Worm (Caenorhabditis elegans): Measurements from ENCODE around the gene tpan-1.

Gene tpan-1

DNA sequence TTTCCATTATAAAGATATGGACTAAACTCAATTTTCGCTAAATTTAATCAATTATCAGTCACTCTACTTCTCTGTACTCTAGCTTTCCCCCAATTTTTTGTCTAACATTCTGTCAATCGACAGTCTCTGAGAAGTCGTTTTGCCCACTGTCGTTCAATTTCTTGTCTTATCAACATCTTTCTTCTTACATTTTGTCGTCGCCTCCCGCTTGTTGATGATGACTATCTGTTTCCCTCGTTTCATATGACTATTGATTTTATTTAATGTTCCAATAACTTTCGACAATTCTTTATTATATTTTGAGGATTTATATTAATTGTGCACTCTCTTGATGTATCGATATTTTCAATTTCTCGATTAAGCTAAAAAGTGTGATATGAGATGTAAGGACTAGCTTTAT lies 10.4 kb upstream of the tpan-1 start (continued):
- TF ChIP-seq efl-1 (optimal IDR thresholded peaks at IDR 0.05) (no peak), efl-1 (GFP tag; optimal IDR thresholded peaks at IDR 0.05 in 1 of 2) (no peak), C34B4.2 (tag; optimal IDR thresholded peaks at IDR 0.05) (no peak), elt-3 (tag; optimal IDR thresholded peaks at IDR 0.05) (peak in 2 of 6 experiments; percentile 9 to 50), alr-1 (tag; optimal IDR thresholded peaks at IDR 0.05; ENCODE audit: borderline replicate concordance) (no peak), nhr-47 (tag; optimal IDR thresholded peaks at IDR 0.05) (no peak), aly-2 (tag; optimal IDR thresholded peaks at IDR 0.05) (no peak), egl-27 (tag; optimal IDR thresholded peaks at IDR 0.05) (no peak), blmp-1 (tag; optimal IDR thresholded peaks at IDR 0.05) (peak; percentile 58), nhr-12 (tag; optimal IDR thresholded peaks at IDR 0.05) (no peak), lin-15B (tag; optimal IDR thresholded peaks at IDR 0.05) (no peak)

DNA sequence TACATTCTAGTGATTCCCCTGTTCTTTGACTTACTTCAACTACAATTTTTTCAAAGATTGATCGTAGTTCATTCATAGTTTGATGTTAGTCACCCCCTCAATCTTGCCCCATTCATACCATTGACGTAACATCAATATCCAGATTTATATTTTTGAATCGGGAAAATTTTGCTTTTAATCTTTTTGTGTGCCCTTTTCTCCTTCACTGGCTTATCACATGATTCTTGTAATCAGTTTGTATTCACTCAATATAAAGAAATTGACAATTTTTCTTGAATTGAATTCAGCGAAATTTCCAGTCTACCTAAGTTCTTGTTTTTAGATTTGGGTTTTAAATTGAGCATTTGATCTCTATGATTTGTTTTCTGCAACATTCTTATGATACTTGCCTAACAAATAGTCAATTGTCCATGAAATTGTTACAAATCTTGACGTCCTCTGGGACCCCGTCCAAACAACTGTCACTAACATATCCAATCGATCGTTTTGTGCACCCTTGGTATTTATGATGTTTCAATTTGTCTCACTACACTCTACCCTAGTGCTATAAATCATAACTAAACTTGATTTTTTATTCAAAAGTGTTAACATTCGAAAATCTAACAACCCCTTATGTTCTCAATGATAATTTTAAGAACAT lies 9.5 kb upstream of the tpan-1 start:
- TF ChIP-seq swsn-7 (tag; optimal IDR thresholded peaks at IDR 0.05) (peak; percentile 27), nhr-19 (GFP tag; conservative IDR thresholded peaks at IDR 0.05) (peak; percentile 29), hpl-2 (GFP tag; optimal IDR thresholded peaks at IDR 0.05) (no peak), fkh-8 (tag; optimal IDR thresholded peaks at IDR 0.05) (peak; percentile 68), rnt-1 (tag; optimal IDR thresholded peaks at IDR 0.05) (peak; percentile 58), hlh-17 (GFP tag; optimal IDR thresholded peaks at IDR 0.05; ENCODE audit: borderline replicate concordance) (no peak), isw-1 (GFP tag; IDR thresholded peaks at IDR 0.05) (no peak), jun-1 (tag; optimal IDR thresholded peaks at IDR 0.05) (no peak), C34B4.2 (tag; optimal IDR thresholded peaks at IDR 0.05) (no peak), lin-13 (GFP tag; optimal IDR thresholded peaks at IDR 0.05) (no peak), pax-3 (tag; optimal IDR thresholded peaks at IDR 0.05) (peak; percentile 42), nhr-84 (tag; optimal IDR thresholded peaks at IDR 0.05) (no peak), unc-130 (tag; optimal IDR thresholded peaks at IDR 0.05) (no peak), aly-2 (tag; optimal IDR thresholded peaks at IDR 0.05) (no peak), egl-27 (tag; optimal IDR thresholded peaks at IDR 0.05) (no peak), nhr-47 (tag; optimal IDR thresholded peaks at IDR 0.05) (peak; percentile 23), nhr-85 (tag) (peak; percentile 75), unc-30 (tag; optimal IDR thresholded peaks at IDR 0.05) (no peak), sox-4 (tag; optimal IDR thresholded peaks at IDR 0.05) (peak; percentile 78), ztf-11 (tag; optimal IDR thresholded peaks at IDR 0.05) (no peak), vab-15 (tag; optimal IDR thresholded peaks at IDR 0.05) (no peak), nhr-20 (tag; optimal IDR thresholded peaks at IDR 0.05) (peak; percentile 48), nhr-71 (tag; optimal IDR thresholded peaks at IDR 0.05) (peak; percentile 57), snpc-4 (tag; optimal IDR thresholded peaks at IDR 0.05) (no peak), lsy-2 (tag; optimal IDR thresholded peaks at IDR 0.05) (peak in 1 of 2 experiments; percentile 13), snu-23 (GFP tag; optimal IDR thresholded peaks at IDR 0.05) (no peak), fos-1 (tag; optimal IDR thresholded peaks at IDR 0.05) (peak; percentile 38), mdl-1 (tag; optimal IDR thresholded peaks at IDR 0.05) (no peak), lin-14 (GFP tag; optimal IDR thresholded peaks at IDR 0.05) (peak; percentile 25), dpl-1 (GFP tag; optimal IDR thresholded peaks at IDR 0.05) (no peak), dsc-1 (tag; optimal IDR thresholded peaks at IDR 0.05) (peak; percentile 80), elt-3 (tag; optimal IDR thresholded peaks at IDR 0.05) (no peak), efl-3 (GFP tag; optimal IDR thresholded peaks at IDR 0.05) (no peak), irx-1 (tag; optimal IDR thresholded peaks at IDR 0.05) (peak; percentile 1), lin-35 (GFP tag; optimal IDR thresholded peaks at IDR 0.05) (no peak), nhr-76 (tag; optimal IDR thresholded peaks at IDR 0.05) (no peak), efl-1 (optimal IDR thresholded peaks at IDR 0.05) (no peak), efl-1 (GFP tag; optimal IDR thresholded peaks at IDR 0.05 in 1 of 2) (no peak), C04F5.9 (tag; optimal IDR thresholded peaks at IDR 0.05) (no peak), tbx-2 (tag; optimal IDR thresholded peaks at IDR 0.05) (no peak), elt-2 (tag; optimal IDR thresholded peaks at IDR 0.05) (no peak), fkh-4 (tag; optimal IDR thresholded peaks at IDR 0.05; ENCODE audit: borderline replicate concordance) (no peak)

Data from whole organism, L1 larva.